Worm (Caenorhabditis elegans) whole organism, L3 larva: ENCODE measurements around the gene ZK1240.2.

Experiments used
- elt-2 ChIP-seq: sonication (generic microtip); optimal IDR thresholded peaks from 2 replicates; lab custom pipeline; 2016; ENCODE audit warnings: missing genetic modification reagents, mild to moderate bottlenecking, missing genetic modification characterization, missing compliant biosample characterization
- elt-3 ChIP-seq, 3 experiments: fragments of 150-350 bp in 1 of 3; sonication (generic microtip) in 2 of 3; optimal IDR thresholded peaks; 2 replicates in 2 of 3; 4 replicates in 1 of 3; lab custom pipeline; 2014 to 2017; ENCODE audit warnings: missing biosample characterization in 3 of 3, missing genetic modification characterization in 3 of 3
- lin-15B ChIP-seq: fragments of 150-350 bp; optimal IDR thresholded peaks from 2 replicates; lab custom pipeline; 2014; ENCODE audit warnings: missing biosample characterization, missing genetic modification characterization
- nhr-11 ChIP-seq: fragments of 150-350 bp; optimal IDR thresholded peaks from 2 replicates; lab custom pipeline; 2014; ENCODE audit warnings: missing biosample characterization, missing genetic modification characterization
- ztf-11 ChIP-seq: fragments of 150-350 bp; optimal IDR thresholded peaks from 2 replicates; lab custom pipeline; 2014; ENCODE audit warnings: missing biosample characterization, missing genetic modification characterization

DNA sequence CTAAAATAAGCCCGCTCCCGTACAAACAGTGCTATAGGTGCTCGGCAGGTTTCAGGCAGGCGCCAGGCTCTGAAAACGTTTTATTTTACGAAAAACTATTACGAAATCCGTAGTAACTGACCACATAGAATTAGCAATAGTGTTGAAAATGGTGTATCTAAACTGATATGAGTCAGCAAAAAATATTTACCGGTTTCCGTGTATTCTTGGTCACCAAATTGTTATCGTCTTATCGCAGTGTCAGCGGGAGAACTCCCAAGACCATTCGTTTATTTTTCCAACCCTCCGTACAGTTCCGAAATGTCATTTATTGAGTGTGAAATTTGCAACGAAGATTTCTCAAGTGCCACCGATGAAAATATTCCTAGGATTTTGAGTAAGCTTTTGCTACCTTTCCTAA, 9.0 kb downstream of the ZK1240.2 start, which contains the start of gene F43C11.8:
- TF ChIP-seq ztf-11 (tag; lab: Kevin White, UChicago) (no peak), elt-3 (tag; optimal IDR thresholded peaks at IDR 0.05; lab: Kevin White, UChicago) (no peak), lin-15B (tag; lab: Kevin White, UChicago) (no peak), elt-2 (no peak), nhr-11 (no peak)
